Worm (Caenorhabditis elegans): ENCODE data around the gene F22F7.7.

- TF ChIP-seq pag-3 (tag; optimal IDR thresholded peaks at IDR 0.05; ENCODE audit: borderline replicate concordance, insufficient read depth) (no peak), aly-2 (tag; optimal IDR thresholded peaks at IDR 0.05) (no peak)
Observed at ce11 chrV:2187864-2188345, 48.1 kb upstream of the F22F7.7 start, which contains the start of gene Y5H2B.3.

Data from whole organism, L1 larva.